ENCODE assay signal across 1 fruit fly cellular context in genomic region chrX:6601144-6601543, dm6.
TF ChIP-seq lines count a peak whose summit lies in the region.

No protein-coding gene starts in this region.

TF ChIP-seq in whole organism, embryonic, 481 proteins besides CTCF, POLR2A, EP300 and RAD21 (continued from another document):
- TF ChIP-seq toy (GFP tag; IDR thresholded peaks at IDR 0.05; lab: Robert Waterston, UW) (no peak), sd (tag; optimal IDR thresholded peaks at IDR 0.05; lab: Kevin White, UChicago) (no peak), Nf-YC (tag; optimal IDR thresholded peaks at IDR 0.05; lab: Kevin White, UChicago) (no peak), Ravus (GFP tag; IDR thresholded peaks at IDR 0.05; lab: Robert Waterston, UW) (no peak), CG3726 (GFP tag; IDR thresholded peaks at IDR 0.05; lab: Robert Waterston, UW) (no peak), Dll (GFP tag; IDR thresholded peaks at IDR 0.05; lab: Robert Waterston, UW; ENCODE audit: partially characterized antibody) (no peak), CG11504 (tag; optimal IDR thresholded peaks at IDR 0.05; lab: Kevin White, UChicago) (no peak), esg (GFP tag; conservative IDR thresholded peaks at IDR 0.05; lab: Robert Waterston, UW) (no peak), slbo (GFP tag; IDR thresholded peaks at IDR 0.05; lab: Robert Waterston, UW) (0 out of 2 replicates have a peak, but pooled peaks have one; percentile 23), HLH54F (GFP tag; optimal IDR thresholded peaks at IDR 0.05; lab: Kevin White, UChicago) (no peak), dm (GFP tag; optimal IDR thresholded peaks at IDR 0.05; lab: Kevin White, UChicago) (no peak), jumu (GFP tag; optimal IDR thresholded peaks at IDR 0.05; lab: Kevin White, UChicago) (no peak), nom (GFP tag; optimal IDR thresholded peaks at IDR 0.05; lab: Kevin White, UChicago) (no peak), lov (optimal IDR thresholded peaks at IDR 0.05; lab: Kevin White, UChicago) (no peak), lov (GFP tag; IDR thresholded peaks at IDR 0.05; lab: Robert Waterston, UW) (no peak), CG6813 (GFP tag; optimal IDR thresholded peaks at IDR 0.05; lab: Kevin White, UChicago) (no peak), cad (GFP tag; optimal IDR thresholded peaks at IDR 0.05; lab: Kevin White, UChicago) (no peak), vvl (GFP tag; IDR thresholded peaks at IDR 0.05; lab: Robert Waterston, UW) (0 out of 2 replicates have a peak, but pooled peaks have one; percentile 36), CG18011 (GFP tag; optimal IDR thresholded peaks at IDR 0.05; lab: Kevin White, UChicago) (no peak), CG1603 (tag; optimal IDR thresholded peaks at IDR 0.05; lab: Kevin White, UChicago) (peak; percentile 36), hbn (GFP tag; IDR thresholded peaks at IDR 0.05; lab: Robert Waterston, UW; ENCODE audit: partially characterized antibody) (no peak), CG6254 (GFP tag; optimal IDR thresholded peaks at IDR 0.05; lab: Kevin White, UChicago) (no peak), btn (GFP tag; optimal IDR thresholded peaks at IDR 0.05; lab: Kevin White, UChicago) (no peak), CG10543 (GFP tag; optimal IDR thresholded peaks at IDR 0.05; lab: Kevin White, UChicago) (no peak), cg (GFP tag; optimal IDR thresholded peaks at IDR 0.05; lab: Kevin White, UChicago) (no peak), zen2 (GFP tag; IDR thresholded peaks at IDR 0.05; lab: Robert Waterston, UW; ENCODE audit: partially characterized antibody) (no peak), stc (GFP tag; IDR thresholded peaks at IDR 0.05; lab: Robert Waterston, UW) (0 out of 2 replicates have a peak, but pooled peaks have one; percentile 17), Med (GFP tag; lab: Kevin White, UChicago) (peak; percentile 70), slou (GFP tag; optimal IDR thresholded peaks at IDR 0.05; lab: Kevin White, UChicago) (no peak)
